Fruit fly (Drosophila melanogaster): ENCODE data around the gene Or35a.

Gene Or35a

DNA sequence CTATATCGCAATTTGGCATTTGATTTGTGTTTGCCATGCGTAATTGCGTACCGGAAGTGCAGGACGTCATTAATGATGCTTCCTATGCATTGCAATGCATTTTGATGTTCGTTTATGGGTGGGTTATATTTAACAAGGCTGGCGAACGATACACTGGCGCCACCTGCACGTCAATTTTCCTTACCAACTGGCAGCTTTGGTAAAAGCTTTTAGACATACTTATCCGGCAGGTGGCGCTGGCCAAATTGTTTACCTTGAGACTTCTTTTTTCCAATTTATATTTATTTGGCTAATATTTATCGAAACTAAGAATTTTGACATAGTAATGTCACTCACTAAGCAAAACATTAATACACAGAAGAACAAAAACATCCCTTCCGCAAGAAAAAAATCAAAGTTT, 20.4 kb upstream of the Or35a start (continued):
- TF ChIP-seq CG12942 (GFP tag; optimal IDR thresholded peaks at IDR 0.05) (peak; percentile 10), CG8944 (GFP tag; optimal IDR thresholded peaks at IDR 0.05) (peak; percentile 24), CG13287 (GFP tag; IDR thresholded peaks at IDR 0.05; ENCODE audit: partially characterized antibody) (peak; percentile 41; the same call in 1 of the 2 replicates), CTCF (GFP tag; optimal IDR thresholded peaks at IDR 0.05) (peak; percentile 97), CG30403 (GFP tag; optimal IDR thresholded peaks at IDR 0.05) (peak; percentile 31), Doc2 (GFP tag; IDR thresholded peaks at IDR 0.05) (no peak), CG5245 (GFP tag; optimal IDR thresholded peaks at IDR 0.05) (peak; percentile 20), CG4424 (GFP tag; optimal IDR thresholded peaks at IDR 0.05) (peak; percentile 6)

dm6 chr2L:15641668-15642067, 18.3 kb upstream of the Or35a start:
- TF ChIP-seq Ets65A (GFP tag) (peak; percentile 91), CG11723 (GFP tag; optimal IDR thresholded peaks at IDR 0.05) (no peak)

dm6 chr2L:15629596-15630168, 6.3 kb upstream of the Or35a start, which contains the start of gene CG18480:
CG18480 (plus strand) TSS chr2L:15630002.
- no peak for TF ChIP-seq sug (tag; optimal IDR thresholded peaks at IDR 0.05)
- peak; percentile 41 for TF ChIP-seq CG12219 (GFP tag; optimal IDR thresholded peaks at IDR 0.05)
- no peak for TF ChIP-seq trem (tag; optimal IDR thresholded peaks at IDR 0.05)
- peak; percentile 31 for TF ChIP-seq ATbp (GFP tag; optimal IDR thresholded peaks at IDR 0.05)
- TF ChIP-seq Dref (GFP tag; IDR thresholded peaks at IDR 0.05), result 0 out of 2 replicates have a peak, but pooled peaks have one; percentile 5
- no peak for TF ChIP-seq klu (GFP tag; IDR thresholded peaks at IDR 0.05)
- no peak for TF ChIP-seq CG1602 (GFP tag; optimal IDR thresholded peaks at IDR 0.05)
- peak; percentile 44 for TF ChIP-seq CG11504 (tag; optimal IDR thresholded peaks at IDR 0.05)
- TF ChIP-seq CG5953 (GFP tag; IDR thresholded peaks at IDR 0.05), result 0 out of 2 replicates have a peak, but pooled peaks have one; percentile 18
- TF ChIP-seq dpn (GFP tag; optimal IDR thresholded peaks at IDR 0.05), result peak in 1 of 2 experiments; percentile 43
- peak; percentile 42 for TF ChIP-seq Dip3 (GFP tag; optimal IDR thresholded peaks at IDR 0.05)
- peak; percentile 47; the same call in 1 of the 3 replicates for TF ChIP-seq ken (GFP tag; IDR thresholded peaks at IDR 0.05)
- TF ChIP-seq CG7745 (tag; optimal IDR thresholded peaks at IDR 0.05), result no peak
- no peak for TF ChIP-seq CG30020 (tag; optimal IDR thresholded peaks at IDR 0.05)
- TF ChIP-seq grn (GFP tag; optimal IDR thresholded peaks at IDR 0.05), result peak; percentile 58
- peak; percentile 46 for TF ChIP-seq az2 (GFP tag; optimal IDR thresholded peaks at IDR 0.05)
- no peak for TF ChIP-seq prd (optimal IDR thresholded peaks at IDR 0.05)
- peak; percentile 32; the same call in 1 of the 3 replicates for TF ChIP-seq prd (GFP tag; IDR thresholded peaks at IDR 0.05)
- peak; percentile 35 for TF ChIP-seq Fer2 (tag; optimal IDR thresholded peaks at IDR 0.05)
- TF ChIP-seq CG11696 (GFP tag; IDR thresholded peaks at IDR 0.05), result 0 out of 2 replicates have a peak, but pooled peaks have one; percentile 16
- peak; percentile 81 for TF ChIP-seq kay (GFP tag; optimal IDR thresholded peaks at IDR 0.05)
- peak; percentile 41 for TF ChIP-seq CG3281 (GFP tag; optimal IDR thresholded peaks at IDR 0.05)
- peak; percentile 21 for TF ChIP-seq scrt (GFP tag; optimal IDR thresholded peaks at IDR 0.05)
- TF ChIP-seq row (GFP tag; IDR thresholded peaks at IDR 0.05), result peak; percentile 91
- TF ChIP-seq CG18599 (GFP tag; optimal IDR thresholded peaks at IDR 0.05), result peak; percentile 82
- TF ChIP-seq Deaf1 (tag; optimal IDR thresholded peaks at IDR 0.05), result peak; percentile 51
- TF ChIP-seq CG8281 (tag; optimal IDR thresholded peaks at IDR 0.05), result no peak
- TF ChIP-seq NK7.1 (GFP tag; optimal IDR thresholded peaks at IDR 0.05), result no peak
- 0 out of 3 replicates have a peak, but pooled peaks have one; percentile 32 for TF ChIP-seq gce (GFP tag; IDR thresholded peaks at IDR 0.05)
- no peak for TF ChIP-seq CG6813 (GFP tag; optimal IDR thresholded peaks at IDR 0.05)
- no peak for TF ChIP-seq jing (GFP tag; optimal IDR thresholded peaks at IDR 0.05)
- 0 out of 3 replicates have a peak, but pooled peaks have one; percentile 36 for TF ChIP-seq CG3726 (GFP tag; IDR thresholded peaks at IDR 0.05)
- 0 out of 2 replicates have a peak, but pooled peaks have one; percentile 44 for TF ChIP-seq HLH3B (GFP tag; IDR thresholded peaks at IDR 0.05)
- TF ChIP-seq slbo (GFP tag; IDR thresholded peaks at IDR 0.05), result peak; percentile 66
- peak; percentile 54 for TF ChIP-seq HmgZ (tag; optimal IDR thresholded peaks at IDR 0.05)
- peak; percentile 56 for TF ChIP-seq NFAT (GFP tag; IDR thresholded peaks at IDR 0.05)
- peak; percentile 28; the same call in 1 of the 2 replicates for TF ChIP-seq Taf1 (GFP tag; IDR thresholded peaks at IDR 0.05)
- TF ChIP-seq CG9215 (GFP tag; IDR thresholded peaks at IDR 0.05), result peak; percentile 37; the same call in 1 of the 2 replicates

Measured in whole organism, embryonic.